Fruit fly (Drosophila melanogaster) Kc167 (cell line): ENCODE measurements around the gene nonC.

ENCODE experiments used
- Myc ChIP-seq: fragments of >200 bp; optimal IDR thresholded peaks from 2 replicates; lab custom pipeline; 2017; ENCODE audit warnings: missing external identifiers
- Sin3A ChIP-seq: fragments of >200 bp; optimal IDR thresholded peaks from 2 replicates; lab custom pipeline; 2018; ENCODE audit warnings: missing external identifiers
- h ChIP-seq: fragments of >200 bp; optimal IDR thresholded peaks from 3 replicates; lab custom pipeline; 2018; ENCODE audit warnings: missing external identifiers
- insv ChIP-seq: fragments of >200 bp; optimal IDR thresholded peaks from 3 replicates; lab custom pipeline; 2018; ENCODE audit warnings: missing external identifiers
- psq ChIP-seq: fragments of >200 bp; optimal IDR thresholded peaks from 2 replicates; lab custom pipeline; 2017; ENCODE audit warnings: missing external identifiers
- ttk ChIP-seq: sonication (Bioruptor generic); optimal IDR thresholded peaks from 2 replicates; lab custom pipeline; 2017; ENCODE audit warnings: missing external identifiers

The nonC gene

DNA sequence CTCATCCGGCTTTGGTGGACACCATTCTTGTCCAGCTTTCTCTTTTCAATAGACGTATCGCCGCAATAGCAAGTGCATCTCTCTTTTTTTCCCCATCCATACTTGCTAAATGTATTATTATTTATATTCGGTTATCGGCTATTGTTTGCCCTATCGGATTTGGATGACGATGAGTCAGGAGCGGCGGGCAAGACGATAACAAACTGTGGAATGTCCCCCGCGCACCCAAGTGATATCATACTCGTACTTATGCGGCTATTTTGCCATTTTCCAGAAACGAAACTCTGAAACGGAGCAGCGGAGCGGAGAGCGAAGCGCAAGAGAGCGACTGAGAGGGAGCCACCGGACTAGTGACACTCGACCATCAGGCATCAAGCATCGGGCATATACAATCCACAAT lies 18.9 kb upstream of the nonC start:
- TF ChIP-seq Sin3A (lab: Kevin White, UChicago) (no peak), psq (no peak), h (lab: Kevin White, UChicago) (no peak), Myc (lab: Kevin White, UChicago) (no peak)

DNA sequence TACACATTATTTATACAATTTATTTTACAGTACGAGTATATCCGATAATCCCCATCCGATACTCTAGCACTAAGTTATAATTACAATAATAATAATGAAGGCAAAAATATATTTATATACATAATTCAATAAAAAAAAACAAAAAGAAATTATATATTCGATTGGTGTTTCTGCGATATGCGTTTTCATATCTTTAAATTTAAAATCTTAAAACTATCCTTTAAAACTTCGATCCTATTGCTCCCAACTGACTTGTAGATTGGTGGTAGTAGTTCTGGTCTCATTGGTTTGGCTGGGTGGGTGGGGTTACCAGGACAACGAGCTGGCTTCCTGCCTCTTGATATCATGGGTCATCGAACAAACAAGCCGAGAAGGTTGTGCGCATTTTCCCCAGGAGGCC lies 10.6 kb upstream of the nonC start, which contains the start of gene iav:
TSS of gene iav (plus strand) at position 301 of the 400 bp plus-strand sequence.
- TF ChIP-seq psq (no peak), h (lab: Kevin White, UChicago) (no peak), Myc (lab: Kevin White, UChicago) (no peak), insv (lab: Kevin White, UChicago) (no peak), ttk (no peak), Sin3A (lab: Kevin White, UChicago) (no peak)

- no peak for TF ChIP-seq h (lab: Kevin White, UChicago)
- no peak for TF ChIP-seq insv (lab: Kevin White, UChicago)
- TF ChIP-seq Myc (lab: Kevin White, UChicago), result no peak
- no peak for TF ChIP-seq Sin3A (lab: Kevin White, UChicago)
- TF ChIP-seq ttk, result no peak
- no peak for TF ChIP-seq psq
Observed at dm6 chrX:6820703-6821102, 3.6 kb upstream of the nonC start, which contains the start of the genes Nf-YC and xit. Nf-YC (minus strand) TSS chrX:6820919. xit (plus strand) TSS chrX:6821016.

DNA sequence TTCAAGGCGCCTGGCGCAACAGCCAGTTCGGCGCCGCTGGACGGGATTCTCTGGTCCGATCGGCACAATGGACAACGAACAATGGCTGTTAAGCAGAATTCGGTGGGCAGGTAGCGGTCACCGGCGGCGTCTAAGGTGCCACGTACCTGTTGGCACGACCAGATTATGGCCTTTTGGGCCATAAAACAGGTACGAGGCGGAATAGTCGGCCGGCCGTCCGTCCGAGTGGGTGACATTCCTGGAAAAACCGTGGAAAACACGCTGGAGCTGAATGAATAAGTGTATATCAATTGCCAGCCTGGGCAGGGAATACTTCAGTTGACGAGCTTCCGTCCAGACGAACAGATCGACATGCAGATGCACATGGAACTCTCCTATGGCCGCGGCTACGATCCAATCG lies 1.4 kb upstream of the nonC start, which contains the start of gene Atx-1:
TSS of gene Atx-1 (plus strand) at position 301 of the 400 bp plus-strand sequence.
- TF ChIP-seq Sin3A (lab: Kevin White, UChicago), result no peak
- no peak for TF ChIP-seq psq
- TF ChIP-seq h (lab: Kevin White, UChicago), result no peak
- no peak for TF ChIP-seq insv (lab: Kevin White, UChicago)
- TF ChIP-seq Myc (lab: Kevin White, UChicago), result no peak
- no peak for TF ChIP-seq ttk

DNA sequence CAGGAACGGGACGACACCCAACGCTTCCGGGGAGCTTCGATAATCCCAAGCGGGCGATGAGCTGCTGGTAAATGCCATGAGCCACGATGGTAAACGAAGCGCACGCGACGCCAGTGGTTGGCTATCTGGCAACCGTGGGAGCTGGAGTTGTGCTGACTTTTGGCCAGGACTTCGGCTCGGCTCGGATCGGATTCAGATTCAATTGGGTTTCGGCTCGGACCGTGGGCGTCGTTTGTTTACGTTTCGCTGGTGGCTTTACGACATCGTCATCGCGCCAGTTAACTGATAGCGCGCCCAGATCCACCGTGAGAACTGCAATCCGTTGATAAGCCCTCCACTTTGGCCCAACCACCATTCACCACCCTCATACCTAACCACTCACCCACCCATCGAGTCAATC lies 8.3 kb downstream of the nonC start, which contains the start of gene mAChR-C:
TSS of gene mAChR-C (minus strand) at position 101 of the 400 bp plus-strand sequence.
- no peak for TF ChIP-seq psq
- TF ChIP-seq Sin3A (lab: Kevin White, UChicago), result no peak
- TF ChIP-seq Myc (lab: Kevin White, UChicago), result no peak
- no peak for TF ChIP-seq ttk
- no peak for TF ChIP-seq h (lab: Kevin White, UChicago)
- TF ChIP-seq insv (lab: Kevin White, UChicago), result no peak

DNA sequence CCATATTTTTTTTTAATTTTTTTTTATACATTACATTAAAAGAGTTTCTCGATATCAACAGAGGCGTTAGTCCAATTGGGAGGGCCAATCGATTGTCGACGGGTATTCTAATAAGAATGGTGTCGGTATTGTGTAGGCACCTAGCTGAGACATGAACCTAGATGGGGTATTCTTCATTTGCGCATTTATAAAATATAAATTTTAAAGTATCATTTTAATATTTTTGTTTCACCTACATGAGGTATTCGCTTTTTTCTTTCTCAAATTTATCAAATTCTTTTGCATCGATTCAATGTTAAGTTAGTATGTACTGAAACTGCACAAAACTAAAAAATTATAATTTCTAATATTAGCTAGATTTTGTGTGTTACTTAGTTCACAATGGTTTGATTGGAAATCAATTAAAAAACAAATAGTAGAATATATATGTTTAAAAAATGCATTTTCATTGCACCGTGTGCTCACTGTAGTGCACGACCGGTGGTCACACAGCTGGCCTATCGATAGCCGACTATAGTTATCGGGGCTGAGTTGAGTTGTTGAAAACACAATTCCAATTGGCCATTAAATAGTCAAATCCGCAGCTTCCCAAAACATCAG lies 19.6 kb downstream of the nonC start, which contains the start of the genes CG14435 and Tmf:
TSS of gene CG14435 (minus strand) at position 81 of the 600 bp plus-strand sequence.
TSS of gene Tmf (plus strand) at position 501 of the 600 bp plus-strand sequence.
- no peak for TF ChIP-seq Sin3A (lab: Kevin White, UChicago)
- TF ChIP-seq insv (lab: Kevin White, UChicago), result peak; percentile 99

- no peak for TF ChIP-seq h (lab: Kevin White, UChicago)
- TF ChIP-seq insv (lab: Kevin White, UChicago), result no peak
- TF ChIP-seq Sin3A (lab: Kevin White, UChicago), result no peak
- no peak for TF ChIP-seq psq
- no peak for TF ChIP-seq Myc (lab: Kevin White, UChicago)
- no peak for TF ChIP-seq ttk
Observed at dm6 chrX:6849178-6849956, 25.1 kb downstream of the nonC start, which contains the start of the genes Cht11 and CG4558. Cht11 (minus strand) TSS chrX:6849517. CG4558 (plus strand) TSS chrX:6849770.

DNA sequence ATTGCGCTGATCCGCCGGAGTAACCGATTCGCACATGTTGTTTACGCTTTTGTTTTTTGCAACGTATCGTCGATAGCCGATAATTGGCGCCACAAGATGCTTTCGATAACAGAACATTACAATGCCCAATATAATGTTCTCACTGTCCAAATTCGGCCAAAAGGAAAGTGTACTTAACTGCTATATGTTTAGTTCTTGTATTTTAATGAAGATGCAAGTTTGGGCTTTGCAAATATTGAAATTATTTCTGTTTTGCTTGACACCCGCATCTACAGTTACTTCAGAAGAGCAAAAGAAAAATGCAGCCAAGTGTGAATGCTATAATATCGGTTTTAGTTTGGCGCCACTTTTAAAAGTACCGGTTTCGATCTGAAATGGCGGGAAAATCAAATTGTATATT lies 28.3 kb downstream of the nonC start:
- TF ChIP-seq Myc (lab: Kevin White, UChicago), result no peak
- TF ChIP-seq ttk, result no peak
- TF ChIP-seq h (lab: Kevin White, UChicago), result no peak
- no peak for TF ChIP-seq insv (lab: Kevin White, UChicago)
- no peak for TF ChIP-seq Sin3A (lab: Kevin White, UChicago)
- no peak for TF ChIP-seq psq

DNA sequence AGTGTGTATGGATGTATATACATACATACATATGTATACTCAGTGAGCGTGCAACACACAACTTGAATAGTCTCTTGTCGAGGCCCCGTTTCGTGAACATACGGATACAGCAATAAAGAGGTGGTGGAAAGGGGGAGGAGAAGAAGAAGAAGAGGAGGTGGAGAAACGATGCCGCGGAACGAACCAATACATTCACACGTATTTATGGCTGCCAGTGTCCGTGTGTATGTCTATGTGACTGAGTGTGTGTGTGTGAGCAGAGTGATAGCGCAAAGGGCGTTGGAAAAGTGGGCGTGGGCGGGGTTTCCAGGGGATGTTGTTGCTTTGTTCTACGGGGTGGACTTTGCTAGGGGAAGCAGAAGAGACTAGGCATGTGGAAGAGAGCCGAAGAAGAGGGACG lies 29.1 kb downstream of the nonC start:
- TF ChIP-seq Myc (lab: Kevin White, UChicago) (no peak), insv (lab: Kevin White, UChicago) (no peak), Sin3A (lab: Kevin White, UChicago) (no peak), psq (no peak), ttk (no peak), h (lab: Kevin White, UChicago) (no peak)

dm6 chrX:6854563-6854962 lies 30.3 kb downstream of the nonC start:
- TF ChIP-seq insv (lab: Kevin White, UChicago), result no peak
- TF ChIP-seq psq, result no peak
- no peak for TF ChIP-seq Myc (lab: Kevin White, UChicago)
- no peak for TF ChIP-seq ttk
- TF ChIP-seq Sin3A (lab: Kevin White, UChicago), result no peak
- TF ChIP-seq h (lab: Kevin White, UChicago), result no peak

DNA sequence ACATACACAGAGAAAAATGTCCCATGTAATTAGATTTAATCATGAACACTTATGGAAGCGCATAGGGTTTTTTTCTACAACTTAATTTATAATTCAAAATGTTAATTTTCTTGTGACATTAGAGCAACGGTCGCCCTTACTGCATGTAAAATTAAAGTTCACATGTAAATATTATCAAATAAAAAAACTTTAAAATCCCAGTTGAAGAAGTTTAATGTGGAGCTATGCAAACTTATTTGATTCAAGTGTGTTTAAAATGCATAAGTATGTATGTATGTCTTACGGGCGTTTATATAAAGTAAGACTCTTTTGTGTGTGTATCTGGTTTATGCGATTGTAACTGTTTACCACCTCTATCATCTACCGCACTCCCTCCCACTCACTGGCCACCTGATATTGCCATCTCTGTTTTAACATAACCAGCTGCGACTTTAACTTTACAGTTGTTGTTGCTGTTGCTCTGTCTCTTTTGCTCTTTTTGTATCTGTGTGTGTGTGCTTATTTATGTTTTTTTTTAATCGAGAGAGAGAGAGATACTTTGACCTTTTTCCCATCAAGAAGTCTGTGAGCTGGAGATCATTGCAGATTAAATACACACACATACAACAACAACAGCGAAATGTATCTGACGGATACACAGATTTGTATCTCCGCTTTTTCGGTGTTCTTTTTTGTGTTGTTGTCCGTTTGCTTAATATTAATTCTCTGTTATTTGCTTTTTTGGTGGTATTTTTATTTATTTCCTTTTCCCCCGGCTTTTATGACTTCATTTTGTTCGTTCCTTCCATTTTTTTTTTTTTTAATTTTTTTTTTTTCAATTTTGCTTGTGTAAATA lies 31.3 kb downstream of the nonC start:
- TF ChIP-seq Sin3A (lab: Kevin White, UChicago) (no peak), psq (no peak), ttk (no peak), Myc (lab: Kevin White, UChicago) (no peak), insv (lab: Kevin White, UChicago) (no peak), h (lab: Kevin White, UChicago) (no peak)
